Fruit fly (Drosophila melanogaster) whole organism, adult: ENCODE data around the gene CG10508.
A peak's percentile ranks its signal among the peaks of the same experiment; 100 is the strongest.

ENCODE experiments used
- CG11617 ChIP-seq: fragments of 200-800 bp; sonication (Bioruptor generic); optimal IDR thresholded peaks from 2 replicates; lab custom pipeline; 2017; ENCODE audit warnings: mild to moderate bottlenecking, missing biosample characterization, missing genetic modification reagents, missing genetic modification characterization
- CG12768 ChIP-seq: fragments of 200-800 bp; sonication (Bioruptor generic); optimal IDR thresholded peaks from 2 replicates; lab custom pipeline; 2017; ENCODE audit warnings: missing biosample characterization, missing genetic modification characterization, mild to moderate bottlenecking, moderate library complexity, missing genetic modification reagents
- CG14711 ChIP-seq: fragments of 200-800 bp; sonication (Bioruptor generic); optimal IDR thresholded peaks from 2 replicates; lab custom pipeline; 2018; ENCODE audit warnings: missing biosample characterization, mild to moderate bottlenecking, missing genetic modification characterization, moderate library complexity
- CG1620 ChIP-seq: fragments of 200-800 bp; sonication (Bioruptor generic); optimal IDR thresholded peaks from 2 replicates; lab custom pipeline; 2016; ENCODE audit warnings: missing biosample characterization, missing genetic modification characterization
- CG33017 ChIP-seq: fragments of 200-800 bp; sonication (Bioruptor generic); optimal IDR thresholded peaks from 2 replicates; lab custom pipeline; 2018; ENCODE audit warnings: missing biosample characterization, mild to moderate bottlenecking, missing genetic modification characterization, moderate library complexity
- CG5204 ChIP-seq: fragments of 200-800 bp; sonication (Bioruptor generic); optimal IDR thresholded peaks from 2 replicates; lab custom pipeline; 2016; ENCODE audit warnings: missing biosample characterization, missing genetic modification characterization
- CG7045 ChIP-seq: fragments of 200-800 bp; sonication (Bioruptor generic); optimal IDR thresholded peaks from 2 replicates; lab custom pipeline; 2017; ENCODE audit warnings: missing biosample characterization, mild to moderate bottlenecking, missing genetic modification characterization
- CG7101 ChIP-seq: fragments of 200-800 bp; sonication (Bioruptor generic); optimal IDR thresholded peaks from 2 replicates; lab custom pipeline; 2018; ENCODE audit warnings: missing biosample characterization, mild to moderate bottlenecking, missing genetic modification characterization, moderate library complexity
- Clk ChIP-seq: fragments of 200-800 bp; sonication (Bioruptor generic); optimal IDR thresholded peaks from 2 replicates; lab custom pipeline; 2017; ENCODE audit warnings: missing biosample characterization, missing genetic modification characterization
- Crg-1 ChIP-seq: fragments of 200-800 bp; sonication (Bioruptor generic); optimal IDR thresholded peaks from 2 replicates; lab custom pipeline; 2016; ENCODE audit warnings: missing biosample characterization, missing genetic modification characterization
- Hr96 ChIP-seq: fragments of 200-800 bp; sonication (Bioruptor generic); optimal IDR thresholded peaks from 2 replicates; lab custom pipeline; 2016; ENCODE audit warnings: missing biosample characterization, missing genetic modification characterization
- Mnt ChIP-seq: fragments of 200-800 bp; sonication (Bioruptor generic); optimal IDR thresholded peaks from 2 replicates; lab custom pipeline; 2016; ENCODE audit warnings: missing biosample characterization, mild to moderate bottlenecking, missing genetic modification characterization
- bab1 ChIP-seq: fragments of 200-800 bp; sonication (Bioruptor generic); optimal IDR thresholded peaks from 3 replicates; lab custom pipeline; 2019; ENCODE audit warnings: missing biosample characterization, mild to moderate bottlenecking, missing genetic modification characterization, moderate library complexity
- cic ChIP-seq: fragments of 200-800 bp; sonication (Bioruptor generic); optimal IDR thresholded peaks from 2 replicates; lab custom pipeline; 2017; ENCODE audit warnings: missing biosample characterization, mild to moderate bottlenecking, missing genetic modification characterization, moderate library complexity
- cnc ChIP-seq, 2 experiments: fragments of >200 bp; optimal IDR thresholded peaks; 2 replicates each; lab custom pipeline; 2017
- kay ChIP-seq: fragments of 200-800 bp; sonication (Bioruptor generic); peaks from one replicate; lab custom pipeline; 2016; ENCODE audit warnings: missing biosample characterization, missing genetic modification characterization, borderline replicate concordance
- ovo ChIP-seq: fragments of 200-800 bp; sonication (Bioruptor generic); optimal IDR thresholded peaks from 2 replicates; lab custom pipeline; 2016; ENCODE audit warnings: missing biosample characterization, missing genetic modification characterization
- pad ChIP-seq: fragments of 200-800 bp; sonication (Bioruptor generic); optimal IDR thresholded peaks from 3 replicates; lab custom pipeline; 2017; ENCODE audit warnings: missing biosample characterization, missing genetic modification characterization, mild to moderate bottlenecking, moderate library complexity, missing genetic modification reagents
- tj ChIP-seq: fragments of 200-800 bp; sonication (Bioruptor generic); optimal IDR thresholded peaks from 3 replicates; lab custom pipeline; 2017; ENCODE audit warnings: missing biosample characterization, mild to moderate bottlenecking, missing genetic modification characterization, moderate library complexity
- toe ChIP-seq: fragments of 200-800 bp; sonication (Bioruptor generic); optimal IDR thresholded peaks from 2 replicates; lab custom pipeline; 2016; ENCODE audit warnings: missing biosample characterization, missing genetic modification characterization

The CG10508 gene

dm6 chr3L:21176276-21176934 lies 33.6 kb upstream of the CG10508 start:
- TF ChIP-seq CG5204 (no peak), Crg-1 (no peak), cnc (optimal IDR thresholded peaks at IDR 0.05; lab: Kevin White, UChicago) (no peak), pad (GFP tag; lab: Kevin White, UChicago) (no peak), Hr96 (GFP tag; lab: Kevin White, UChicago) (no peak), CG11617 (GFP tag; lab: Kevin White, UChicago) (no peak), kay (GFP tag; lab: Kevin White, UChicago) (no peak), Clk (GFP tag; lab: Kevin White, UChicago) (no peak), bab1 (GFP tag; lab: Kevin White, UChicago) (no peak), CG12768 (no peak), tj (no peak)

dm6 chr3L:21176935-21177581 lies 33.0 kb upstream of the CG10508 start:
- TF ChIP-seq ovo (GFP tag; lab: Kevin White, UChicago), result no peak
- no peak for TF ChIP-seq cnc (optimal IDR thresholded peaks at IDR 0.05; lab: Kevin White, UChicago)
- TF ChIP-seq CG33017, result peak; percentile 27
- TF ChIP-seq pad (GFP tag; lab: Kevin White, UChicago), result no peak
- no peak for TF ChIP-seq Crg-1
- no peak for TF ChIP-seq Clk (GFP tag; lab: Kevin White, UChicago)
- TF ChIP-seq CG14711 (tag; lab: Kevin White, UChicago), result peak; percentile 47
- no peak for TF ChIP-seq Hr96 (GFP tag; lab: Kevin White, UChicago)

- no peak for TF ChIP-seq Mnt
- no peak for TF ChIP-seq cic (GFP tag; lab: Kevin White, UChicago)
- no peak for TF ChIP-seq Crg-1
These were observed 24.4 kb upstream of the CG10508 start for dm6 chr3L:21185622-21186021.

- TF ChIP-seq CG5204, result no peak
- TF ChIP-seq Clk (GFP tag; lab: Kevin White, UChicago), result no peak
- TF ChIP-seq bab1 (GFP tag; lab: Kevin White, UChicago), result no peak
- no peak for TF ChIP-seq tj
- TF ChIP-seq pad (GFP tag; lab: Kevin White, UChicago), result no peak
- TF ChIP-seq kay (GFP tag; lab: Kevin White, UChicago), result no peak
- TF ChIP-seq CG1620, result no peak
- no peak for TF ChIP-seq cic (GFP tag; lab: Kevin White, UChicago)
- TF ChIP-seq CG33017, result no peak
- TF ChIP-seq CG7045, result no peak
- TF ChIP-seq toe, result no peak
These were observed 23.5 kb upstream of the CG10508 start for dm6 chr3L:21186487-21186886.

- TF ChIP-seq ovo (GFP tag; lab: Kevin White, UChicago) (no peak), CG11617 (GFP tag; lab: Kevin White, UChicago) (no peak), kay (GFP tag; lab: Kevin White, UChicago) (no peak)
These were observed 18.0 kb upstream of the CG10508 start for dm6 chr3L:21192024-21192423.

dm6 chr3L:21193170-21193569 lies 16.8 kb upstream of the CG10508 start, which contains the start of gene CG42337:
CG42337 (minus strand) TSS chr3L:21193363.
- peak; percentile 42 for TF ChIP-seq CG12768
- TF ChIP-seq CG14711 (tag; lab: Kevin White, UChicago), result no peak
- TF ChIP-seq Hr96 (GFP tag; lab: Kevin White, UChicago), result peak; percentile 60
- no peak for TF ChIP-seq tj
- no peak for TF ChIP-seq pad (GFP tag; lab: Kevin White, UChicago)
- TF ChIP-seq toe, result peak; percentile 55
- TF ChIP-seq Mnt, result peak; percentile 43
- TF ChIP-seq CG5204, result peak; percentile 53
- TF ChIP-seq CG1620, result no peak
- TF ChIP-seq cic (GFP tag; lab: Kevin White, UChicago), result peak; percentile 55

- TF ChIP-seq Mnt (peak; percentile 33), cic (GFP tag; lab: Kevin White, UChicago) (peak; percentile 9), CG14711 (tag; lab: Kevin White, UChicago) (no peak), CG7045 (no peak)
These were observed 15.6 kb upstream of the CG10508 start for dm6 chr3L:21194392-21194925.

- TF ChIP-seq tj, result peak; percentile 30
- TF ChIP-seq CG14711 (tag; lab: Kevin White, UChicago), result peak; percentile 23
- TF ChIP-seq ovo (GFP tag; lab: Kevin White, UChicago), result peak; percentile 53
- TF ChIP-seq CG7101, result peak; percentile 47
- peak; percentile 37 for TF ChIP-seq Mnt
- TF ChIP-seq cnc (optimal IDR thresholded peaks at IDR 0.05; lab: Kevin White, UChicago), result no peak
- no peak for TF ChIP-seq kay (GFP tag; lab: Kevin White, UChicago)
- TF ChIP-seq pad (GFP tag; lab: Kevin White, UChicago), result peak; percentile 1
- TF ChIP-seq bab1 (GFP tag; lab: Kevin White, UChicago), result peak; percentile 50
- TF ChIP-seq cic (GFP tag; lab: Kevin White, UChicago), result peak; percentile 2
- no peak for TF ChIP-seq Clk (GFP tag; lab: Kevin White, UChicago)
- TF ChIP-seq CG1620, result peak; percentile 85
- peak; percentile 49 for TF ChIP-seq CG11617 (GFP tag; lab: Kevin White, UChicago)
- peak; percentile 9 for TF ChIP-seq CG12768
- peak; percentile 59 for TF ChIP-seq CG5204
- peak; percentile 82 for TF ChIP-seq Crg-1
- peak; percentile 14 for TF ChIP-seq CG7045
- TF ChIP-seq toe, result peak; percentile 56
- TF ChIP-seq Hr96 (GFP tag; lab: Kevin White, UChicago), result peak; percentile 31
- peak; percentile 9 for TF ChIP-seq CG33017
These were observed 13.5 kb upstream of the CG10508 start, which contains the start of the genes Targ3 and park for dm6 chr3L:21196563-21196962. Targ3 (plus strand) TSS chr3L:21196831. park (minus strand) TSS chr3L:21196853.
